Worm (Caenorhabditis elegans) whole organism, midembryonic: Measurements from ENCODE around the gene degl-2.

Experiments
- flt-1 ChIP-seq: fragments of 200-800 bp; sonication (Bioruptor generic); IDR thresholded peaks from 2 replicates; pipeline ENCODE4 v1.3.6; 2022; ENCODE audit warnings: missing genetic modification characterization, missing compliant biosample characterization
- klf-2 ChIP-seq: fragments of 200-800 bp; sonication (Bioruptor generic); conservative IDR thresholded peaks from 2 replicates; pipeline ENCODE4 v1.3.6; 2022; ENCODE audit warnings: missing genetic modification reagents, missing genetic modification characterization, missing compliant biosample characterization
- med-1 ChIP-seq: sonication (generic microtip); optimal IDR thresholded peaks from 2 replicates; lab custom pipeline; 2017; ENCODE audit warnings: missing genetic modification characterization, mild to moderate bottlenecking, missing compliant biosample characterization, antibody characterized with exemption, missing genetic modification reagents; ENCODE audit not compliant: insufficient read depth
- ref-1 ChIP-seq: fragments of 200-800 bp; sonication (Bioruptor generic); conservative IDR thresholded peaks from 2 replicates; pipeline ENCODE4 v1.3.6; 2022; ENCODE audit warnings: missing genetic modification reagents, missing genetic modification characterization, missing compliant biosample characterization
- tab-1 ChIP-seq: fragments of 200-800 bp; sonication (Bioruptor generic); IDR thresholded peaks from 2 replicates; pipeline ENCODE4 v1.3.6; 2022; ENCODE audit warnings: missing genetic modification characterization, missing compliant biosample characterization
- ztf-23 ChIP-seq: fragments of 200-800 bp; sonication (Bioruptor generic); IDR thresholded peaks from 2 replicates; pipeline ENCODE4 v1.3.6; 2022; ENCODE audit warnings: missing genetic modification reagents, missing genetic modification characterization, missing compliant biosample characterization
- ztf-29 ChIP-seq: fragments of 200-800 bp; sonication (Bioruptor generic); IDR thresholded peaks from 2 replicates; pipeline ENCODE4 v1.3.6; 2022; ENCODE audit warnings: missing genetic modification reagents, missing genetic modification characterization, missing compliant biosample characterization

DNA sequence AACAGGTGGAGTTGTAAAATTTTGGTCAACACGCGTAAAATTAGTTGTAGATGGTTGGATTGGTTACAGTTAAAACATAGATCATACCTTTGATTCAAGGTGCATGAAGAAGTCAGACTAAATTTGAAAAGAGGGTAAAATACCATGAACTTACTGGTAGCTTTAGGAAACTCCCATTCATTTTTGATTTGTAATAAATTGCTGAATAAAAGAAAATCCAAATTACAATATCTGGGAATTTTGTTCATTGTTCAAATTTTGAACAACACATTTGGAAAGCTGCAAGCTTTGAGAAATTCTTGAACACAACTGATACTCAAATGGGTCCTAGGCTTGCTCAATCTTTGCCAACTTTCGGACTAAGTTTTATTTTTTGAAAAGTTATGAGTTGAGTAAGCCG, 34.7 kb downstream of the degl-2 start:
- TF ChIP-seq med-1 (GFP tag; lab: Kevin White, UChicago), result no peak
- no peak for TF ChIP-seq klf-2 (GFP tag; lab: Robert Waterston, UW)
- no peak for TF ChIP-seq tab-1 (GFP tag; lab: Robert Waterston, UW)
- no peak for TF ChIP-seq ztf-29 (GFP tag; lab: Robert Waterston, UW)
- no peak for TF ChIP-seq flt-1 (GFP tag; lab: Robert Waterston, UW)
- TF ChIP-seq ztf-23 (GFP tag; lab: Robert Waterston, UW), result no peak
- no peak for TF ChIP-seq ref-1 (GFP tag; lab: Robert Waterston, UW)
